Worm (Caenorhabditis elegans) whole organism, L4/young adult: ENCODE measurements around the gene pes-23.

ENCODE experiments used
- W03F9.2 ChIP-seq: fragments of 150-350 bp; optimal IDR thresholded peaks from 2 replicates; lab custom pipeline; 2014; ENCODE audit warnings: missing biosample characterization, missing genetic modification characterization
- dao-5 ChIP-seq: sonication (generic microtip); optimal IDR thresholded peaks from 2 replicates; lab custom pipeline; 2016; ENCODE audit warnings: missing genotype, missing genetic modification characterization, moderate library complexity, missing compliant biosample characterization
- him-1 ChIP-seq: sonication (generic microtip); optimal IDR thresholded peaks from 2 replicates; lab custom pipeline; 2016; ENCODE audit warnings: missing genotype, missing genetic modification reagents, missing genetic modification characterization, missing compliant biosample characterization

ce11 chrX:6941711-6942110, 40.5 kb downstream of the pes-23 start:
- no peak for TF ChIP-seq dao-5 (tag; lab: Kevin White, UChicago)
- no peak for TF ChIP-seq W03F9.2 (tag; lab: Kevin White, UChicago)
- no peak for TF ChIP-seq him-1 (tag; lab: Kevin White, UChicago)
